Worm (Caenorhabditis elegans) whole organism, late embryonic: Measurements from ENCODE around the gene F11G11.5.

Experiments
- K02D7.2 ChIP-seq: sonication (generic microtip); optimal IDR thresholded peaks from 2 replicates; lab custom pipeline; 2017; ENCODE audit warnings: mild to moderate bottlenecking, missing genetic modification characterization, missing compliant biosample characterization
- ama-1 ChIP-seq: fragments of 150-350 bp; optimal IDR thresholded peaks from 2 replicates; lab custom pipeline; 2014
- ceh-45 ChIP-seq: fragments of 200-800 bp; sonication (Bioruptor generic); IDR thresholded peaks from 2 replicates; pipeline ENCODE4 v1.3.6; 2022; ENCODE audit warnings: missing genetic modification reagents, missing genetic modification characterization, missing compliant biosample characterization
- ceh-9 ChIP-seq: sonication (generic microtip); optimal IDR thresholded peaks from 2 replicates; lab custom pipeline; 2016; ENCODE audit warnings: mild to moderate bottlenecking, missing genetic modification characterization, inconsistent platforms, missing compliant biosample characterization
- pat-9 ChIP-seq: fragments of 200-800 bp; sonication (Bioruptor generic); optimal IDR thresholded peaks from 2 replicates; lab custom pipeline; 2018; ENCODE audit warnings: mild to moderate bottlenecking, missing genetic modification characterization, moderate library complexity, missing compliant biosample characterization
- pros-1 ChIP-seq: fragments of 150-350 bp; optimal IDR thresholded peaks from 2 replicates; lab custom pipeline; 2014; ENCODE audit warnings: missing biosample characterization, missing genetic modification reagents, missing genetic modification characterization
- sox-2 ChIP-seq: fragments of 200-800 bp; sonication (Bioruptor generic); IDR thresholded peaks from 2 replicates; pipeline ENCODE4 v1.3.6; 2022; ENCODE audit warnings: missing genetic modification reagents, missing genetic modification characterization, missing compliant biosample characterization

DNA sequence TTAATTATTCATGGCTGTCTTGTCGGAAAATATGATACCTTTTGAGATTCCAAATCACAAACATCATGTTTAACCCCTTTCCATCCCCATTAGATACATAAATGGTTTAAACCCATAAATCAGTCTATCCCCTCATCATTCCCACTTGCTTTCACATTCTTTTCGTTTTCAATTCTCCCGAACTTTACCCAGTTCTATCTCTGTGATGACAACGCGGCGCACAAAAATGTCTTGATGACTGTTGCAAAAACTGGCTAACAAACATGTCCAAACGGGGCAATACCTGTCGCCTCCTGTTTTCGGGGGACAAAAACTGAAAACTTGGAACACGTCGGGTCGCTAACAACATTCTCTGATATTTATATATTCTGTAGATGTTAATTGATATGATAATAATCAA lies 8.3 kb downstream of the F11G11.5 start:
- no peak for TF ChIP-seq sox-2
- TF ChIP-seq ceh-9: no peak
- TF ChIP-seq ama-1 (lab: Kevin White, UChicago): no peak
- TF ChIP-seq K02D7.2 (tag; lab: Kevin White, UChicago): no peak
- TF ChIP-seq pros-1 (tag; lab: Kevin White, UChicago): no peak
- TF ChIP-seq pat-9 (tag; lab: Kevin White, UChicago): no peak
- TF ChIP-seq ceh-45 (GFP tag; lab: Robert Waterston, UW): no peak
